Worm (Caenorhabditis elegans) whole organism, L3 larva: ENCODE measurements around the gene srlf-29.

ENCODE experiments used
- R02D3.7 ChIP-seq: fragments of 150-350 bp; optimal IDR thresholded peaks from 2 replicates; lab custom pipeline; 2014; ENCODE audit warnings: missing biosample characterization, missing genetic modification characterization
- ZK546.5 ChIP-seq: sonication (generic microtip); optimal IDR thresholded peaks from 2 replicates; lab custom pipeline; 2017; ENCODE audit warnings: missing biosample characterization, missing genetic modification characterization
- aly-2 ChIP-seq: fragments of 150-350 bp; optimal IDR thresholded peaks from 2 replicates; lab custom pipeline; 2014; ENCODE audit warnings: missing biosample characterization, missing genetic modification characterization
- ama-1 ChIP-seq: fragments of 150-350 bp; optimal IDR thresholded peaks from 2 replicates; lab custom pipeline; 2018
- ceh-16 ChIP-seq: sonication (generic microtip); optimal IDR thresholded peaks from 2 replicates; lab custom pipeline; 2017; ENCODE audit warnings: missing biosample characterization, missing genetic modification characterization
- ceh-28 ChIP-seq: fragments of 150-350 bp; optimal IDR thresholded peaks from 2 replicates; lab custom pipeline; 2014; ENCODE audit warnings: missing biosample characterization, missing genetic modification reagents, missing genetic modification characterization
- ceh-82 ChIP-seq: fragments of 150-350 bp; optimal IDR thresholded peaks from 2 replicates; lab custom pipeline; 2014; ENCODE audit warnings: missing biosample characterization, missing genetic modification characterization
- daf-12 ChIP-seq: fragments of 150-350 bp; optimal IDR thresholded peaks from 2 replicates; lab custom pipeline; 2014; ENCODE audit warnings: missing biosample characterization, missing genetic modification reagents, missing genetic modification characterization
- egl-5 ChIP-seq: fragments of 150-350 bp; optimal IDR thresholded peaks from 2 replicates; lab custom pipeline; 2017; ENCODE audit warnings: missing biosample characterization, missing genetic modification reagents, missing genetic modification characterization, inconsistent platforms
- elt-1 ChIP-seq: fragments of 150-350 bp; optimal IDR thresholded peaks from 2 replicates; lab custom pipeline; 2014; ENCODE audit warnings: missing biosample characterization, missing genetic modification characterization
- elt-3 ChIP-seq, 3 experiments: fragments of 150-350 bp in 1 of 3; sonication (generic microtip) in 2 of 3; optimal IDR thresholded peaks; 2 replicates in 2 of 3; 4 replicates in 1 of 3; lab custom pipeline; 2014 to 2017; ENCODE audit warnings: missing biosample characterization in 3 of 3, missing genetic modification characterization in 3 of 3
- fkh-2 ChIP-seq: fragments of 150-350 bp; optimal IDR thresholded peaks from 2 replicates; lab custom pipeline; 2014; ENCODE audit warnings: missing biosample characterization, missing genetic modification reagents, missing genetic modification characterization
- fos-1 ChIP-seq: fragments of 150-350 bp; optimal IDR thresholded peaks from 2 replicates; lab custom pipeline; 2014; ENCODE audit warnings: missing biosample characterization, missing genetic modification characterization
- hmg-11 ChIP-seq: sonication (generic microtip); optimal IDR thresholded peaks from 2 replicates; lab custom pipeline; 2016; ENCODE audit warnings: missing genetic modification characterization, missing compliant biosample characterization
- jun-1 ChIP-seq: fragments of 150-350 bp; optimal IDR thresholded peaks from 2 replicates; lab custom pipeline; 2014; ENCODE audit warnings: missing biosample characterization, missing genetic modification reagents, missing genetic modification characterization
- lin-15B ChIP-seq: fragments of 150-350 bp; optimal IDR thresholded peaks from 2 replicates; lab custom pipeline; 2014; ENCODE audit warnings: missing biosample characterization, missing genetic modification characterization
- lin-39 ChIP-seq: fragments of 150-350 bp; optimal IDR thresholded peaks from 2 replicates; lab custom pipeline; 2018; ENCODE audit warnings: missing biosample characterization, missing genetic modification reagents, missing genetic modification characterization
- lsy-12 ChIP-seq: sonication (generic microtip); optimal IDR thresholded peaks from 2 replicates; lab custom pipeline; 2016; ENCODE audit warnings: mild to moderate bottlenecking, missing genetic modification characterization, missing compliant biosample characterization
- mml-1 ChIP-seq: fragments of 150-350 bp; sonication (generic microtip); optimal IDR thresholded peaks from 3 replicates; lab custom pipeline; 2014; ENCODE audit warnings: missing biosample characterization, missing genetic modification characterization
- nfya-1 ChIP-seq: sonication (generic microtip); optimal IDR thresholded peaks from 2 replicates; lab custom pipeline; 2017; ENCODE audit warnings: missing genetic modification characterization, mild to moderate bottlenecking, missing compliant biosample characterization, antibody characterized with exemption, moderate library complexity; ENCODE audit not compliant: insufficient read depth
- nhr-23 ChIP-seq: fragments of 150-350 bp; optimal IDR thresholded peaks from 2 replicates; lab custom pipeline; 2014; ENCODE audit warnings: missing biosample characterization, missing genetic modification reagents, missing genetic modification characterization
- nhr-237 ChIP-seq: fragments of 150-350 bp; optimal IDR thresholded peaks from 2 replicates; lab custom pipeline; 2014; ENCODE audit warnings: missing biosample characterization, missing genetic modification characterization
- nhr-25 ChIP-seq: sonication (generic microtip); optimal IDR thresholded peaks from 2 replicates; lab custom pipeline; 2017; ENCODE audit warnings: missing biosample characterization, missing genetic modification characterization
- nhr-28 ChIP-seq: fragments of 150-350 bp; optimal IDR thresholded peaks from 2 replicates; lab custom pipeline; 2014; ENCODE audit warnings: missing biosample characterization, missing genetic modification characterization
- nhr-43 ChIP-seq: sonication (generic microtip); optimal IDR thresholded peaks from 2 replicates; lab custom pipeline; 2016; ENCODE audit warnings: mild to moderate bottlenecking, missing genetic modification characterization, missing compliant biosample characterization; ENCODE audit not compliant: poor library complexity, severe bottlenecking
- nhr-67 ChIP-seq: fragments of 150-350 bp; optimal IDR thresholded peaks from 2 replicates; lab custom pipeline; 2014; ENCODE audit warnings: missing biosample characterization, missing genetic modification characterization
- nhr-76 ChIP-seq: fragments of 150-350 bp; sonication (generic microtip); optimal IDR thresholded peaks from 5 replicates; lab custom pipeline; 2014; ENCODE audit warnings: missing biosample characterization, missing genetic modification characterization
- nhr-77 ChIP-seq: fragments of 150-350 bp; optimal IDR thresholded peaks from 2 replicates; lab custom pipeline; 2014; ENCODE audit warnings: missing biosample characterization, missing genetic modification characterization
- sea-2 ChIP-seq: fragments of 150-350 bp; sonication (generic microtip); optimal IDR thresholded peaks from 4 replicates; lab custom pipeline; 2014; ENCODE audit warnings: missing biosample characterization, missing genetic modification reagents, missing genetic modification characterization
- snpc-4 ChIP-seq: fragments of 150-350 bp; optimal IDR thresholded peaks from 2 replicates; lab custom pipeline; 2014; ENCODE audit warnings: missing biosample characterization, missing genetic modification characterization
- tbx-2 ChIP-seq: sonication (generic microtip); optimal IDR thresholded peaks from 2 replicates; lab custom pipeline; 2016; ENCODE audit warnings: mild to moderate bottlenecking, missing genetic modification characterization, missing compliant biosample characterization
- unc-62 ChIP-seq: fragments of 150-350 bp; sonication (generic microtip); optimal IDR thresholded peaks from 4 replicates; lab custom pipeline; 2014; ENCODE audit warnings: missing biosample characterization, missing genetic modification reagents, missing genetic modification characterization
- ztf-11 ChIP-seq: fragments of 150-350 bp; optimal IDR thresholded peaks from 2 replicates; lab custom pipeline; 2014; ENCODE audit warnings: missing biosample characterization, missing genetic modification characterization
- ztf-4 ChIP-seq: fragments of 150-350 bp; optimal IDR thresholded peaks from 2 replicates; lab custom pipeline; 2014; ENCODE audit warnings: missing biosample characterization, missing genetic modification characterization

Gene srlf-29

ce11 chrII:1670985-1671384 lies 4.9 kb downstream of the srlf-29 start:
- no peak for TF ChIP-seq egl-5 (tag; lab: Kevin White, UChicago)
- TF ChIP-seq ceh-28, result no peak

- no peak for TF ChIP-seq nhr-76 (tag; lab: Kevin White, UChicago)
- no peak for TF ChIP-seq elt-1 (tag; lab: Kevin White, UChicago)
- TF ChIP-seq tbx-2 (tag; lab: Kevin White, UChicago), result no peak
- TF ChIP-seq ama-1 (lab: Kevin White, UChicago), result no peak
- TF ChIP-seq lin-15B (tag; lab: Kevin White, UChicago), result no peak
- no peak for TF ChIP-seq ceh-28
- no peak for TF ChIP-seq fos-1 (tag; lab: Kevin White, UChicago)
- no peak for TF ChIP-seq ceh-82 (tag; lab: Kevin White, UChicago)
These were observed 6.5 kb downstream of the srlf-29 start for ce11 chrII:1672673-1673072.

ce11 chrII:1676088-1676487 lies 10.0 kb downstream of the srlf-29 start, which contains the start of gene fbxb-17:
Gene fbxb-17 (plus strand): TSS chrII:1676388.
- TF ChIP-seq ztf-11 (tag; lab: Kevin White, UChicago), result no peak
- TF ChIP-seq aly-2 (tag; lab: Kevin White, UChicago), result no peak
- TF ChIP-seq snpc-4, result no peak
- no peak for TF ChIP-seq nhr-77 (tag; lab: Kevin White, UChicago)
- no peak for TF ChIP-seq ceh-28
- no peak for TF ChIP-seq ZK546.5 (tag; lab: Kevin White, UChicago)
- TF ChIP-seq mml-1 (tag; lab: Kevin White, UChicago), result no peak
- TF ChIP-seq nhr-67 (tag; lab: Kevin White, UChicago), result no peak
- TF ChIP-seq nhr-76 (tag; lab: Kevin White, UChicago), result no peak

DNA sequence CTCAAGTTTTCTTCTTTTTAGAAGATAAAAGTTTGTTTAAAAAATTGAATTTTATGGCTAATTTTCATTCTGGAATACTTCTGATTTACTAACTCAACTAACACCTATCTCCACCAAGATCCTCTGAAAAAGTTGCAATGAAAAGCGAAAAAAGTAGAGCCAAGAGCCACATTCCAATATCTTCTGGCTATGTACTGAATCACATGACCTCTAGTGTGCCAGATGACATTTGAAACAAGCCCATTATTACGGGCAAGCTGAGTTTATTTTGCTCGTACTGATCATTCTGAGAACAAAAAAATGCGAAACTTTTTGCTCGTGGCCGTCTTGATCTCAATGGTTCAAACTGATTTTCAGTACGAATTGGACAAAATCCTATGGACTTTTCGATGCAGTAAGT lies 13.0 kb downstream of the srlf-29 start, which contains the start of gene irld-36:
Gene irld-36 (plus strand): TSS at position 301 of the 400 bp plus-strand sequence.
- TF ChIP-seq lin-39 (tag; lab: Kevin White, UChicago), result no peak
- TF ChIP-seq, all 47 proteins: peak for 0

- TF ChIP-seq egl-5 (tag; lab: Kevin White, UChicago), result no peak
- no peak for TF ChIP-seq nhr-43 (tag; lab: Kevin White, UChicago)
- no peak for TF ChIP-seq nfya-1 (tag; lab: Kevin White, UChicago)
- no peak for TF ChIP-seq ceh-16 (tag; lab: Kevin White, UChicago)
- no peak for TF ChIP-seq aly-2 (tag; lab: Kevin White, UChicago)
- no peak for TF ChIP-seq ama-1 (lab: Kevin White, UChicago)
- TF ChIP-seq ztf-4, result no peak
- no peak for TF ChIP-seq snpc-4
- no peak for TF ChIP-seq daf-12
- TF ChIP-seq nhr-28, result no peak
- no peak for TF ChIP-seq nhr-23 (tag; lab: Kevin White, UChicago)
- TF ChIP-seq elt-3 (tag; optimal IDR thresholded peaks at IDR 0.05; lab: Kevin White, UChicago), result no peak
- no peak for TF ChIP-seq fkh-2 (tag; lab: Kevin White, UChicago)
- no peak for TF ChIP-seq sea-2 (GFP tag; lab: Kevin White, UChicago)
- TF ChIP-seq jun-1 (tag; lab: Kevin White, UChicago), result no peak
- no peak for TF ChIP-seq nhr-25 (tag; lab: Kevin White, UChicago)
- no peak for TF ChIP-seq nhr-237 (tag; lab: Kevin White, UChicago)
- TF ChIP-seq unc-62 (GFP tag; lab: Kevin White, UChicago), result no peak
- no peak for TF ChIP-seq lsy-12 (tag; lab: Kevin White, UChicago)
- TF ChIP-seq ztf-11 (tag; lab: Kevin White, UChicago), result no peak
These were observed 16.1 kb downstream of the srlf-29 start, which contains the start of gene fbxb-26 for ce11 chrII:1682218-1682617. Gene fbxb-26 (plus strand): TSS chrII:1682518.

- no peak for TF ChIP-seq R02D3.7
- no peak for TF ChIP-seq hmg-11
- TF ChIP-seq lin-39 (tag; lab: Kevin White, UChicago), result no peak
- TF ChIP-seq, all 47 proteins: peak for 0
These were observed 17.6 kb downstream of the srlf-29 start, which contains the start of gene fbxb-25 for ce11 chrII:1683742-1684141. Gene fbxb-25 (plus strand): TSS chrII:1684042.
